Fruit fly (Drosophila melanogaster): ENCODE measurements around the gene NELF-B.

- TF ChIP-seq psq (optimal IDR thresholded peaks at IDR 0.05) (no peak), EcR (GFP tag; optimal IDR thresholded peaks at IDR 0.05) (no peak), usp (GFP tag; optimal IDR thresholded peaks at IDR 0.05) (no peak), pan (optimal IDR thresholded peaks at IDR 0.05) (no peak), Dll (optimal IDR thresholded peaks at IDR 0.05) (no peak)
Measured at dm6 chrX:7717832-7718231, 10.3 kb downstream of the NELF-B start, which contains the start of gene CG15478.

All from whole organism.